Fruit fly (Drosophila melanogaster) whole organism, prepupa: ENCODE results near the gene RpS6.

ENCODE experiments used
- Blimp-1 ChIP-seq: fragments of 200-800 bp; sonication (Bioruptor generic); optimal IDR thresholded peaks from 3 replicates; lab custom pipeline; 2017; ENCODE audit warnings: missing biosample characterization, missing genetic modification characterization, mild to moderate bottlenecking, moderate library complexity, missing genetic modification reagents
- CG10669 ChIP-seq: fragments of 200-800 bp; sonication (Bioruptor generic); optimal IDR thresholded peaks from 3 replicates; lab custom pipeline; 2018; ENCODE audit warnings: missing biosample characterization, mild to moderate bottlenecking, missing genetic modification characterization, moderate library complexity
- CG11294 ChIP-seq: fragments of 200-800 bp; sonication (Bioruptor generic); IDR thresholded peaks from 2 replicates; pipeline ENCODE4 v1.3.6; 2022; ENCODE audit warnings: missing biosample characterization, missing genetic modification characterization
- CG11762 ChIP-seq: fragments of 200-800 bp; sonication (Bioruptor generic); optimal IDR thresholded peaks from 3 replicates; lab custom pipeline; 2016; ENCODE audit warnings: missing biosample characterization, missing genetic modification characterization; ENCODE audit not compliant: insufficient read depth
- CG11902 ChIP-seq: fragments of 200-800 bp; sonication (Bioruptor generic); optimal IDR thresholded peaks from 3 replicates; lab custom pipeline; 2016; ENCODE audit warnings: missing biosample characterization, missing genetic modification characterization
- CG15336 ChIP-seq: fragments of 200-800 bp; sonication (Bioruptor generic); IDR thresholded peaks from 2 replicates; pipeline ENCODE4 v1.3.6; 2022; ENCODE audit warnings: missing biosample characterization, missing genetic modification characterization
- CG1621 ChIP-seq: fragments of 200-800 bp; sonication (Bioruptor generic); optimal IDR thresholded peaks from 3 replicates; lab custom pipeline; 2018; ENCODE audit warnings: missing biosample characterization, mild to moderate bottlenecking, missing genetic modification characterization
- CG16779 ChIP-seq: fragments of 200-800 bp; sonication (Bioruptor generic); optimal IDR thresholded peaks from 3 replicates; lab custom pipeline; 2017; ENCODE audit warnings: missing biosample characterization, mild to moderate bottlenecking, missing genetic modification characterization
- CG3032 ChIP-seq: fragments of 200-800 bp; optimal IDR thresholded peaks from 2 replicates; lab custom pipeline; 2019; ENCODE audit warnings: missing biosample characterization, mild to moderate bottlenecking, missing genetic modification characterization, moderate library complexity
- CG3919 ChIP-seq: fragments of 200-800 bp; sonication (Bioruptor generic); optimal IDR thresholded peaks from 3 replicates; lab custom pipeline; 2016; ENCODE audit warnings: missing biosample characterization, missing genetic modification characterization
- CG6163 ChIP-seq: fragments of 200-800 bp; sonication (Bioruptor generic); IDR thresholded peaks from 3 replicates; pipeline ENCODE4 v1.3.6; 2022; ENCODE audit warnings: missing biosample characterization, missing genetic modification characterization
- CG6276 ChIP-seq: fragments of 200-800 bp; sonication (Bioruptor generic); optimal IDR thresholded peaks from 2 replicates; lab custom pipeline; 2017; ENCODE audit warnings: missing biosample characterization, mild to moderate bottlenecking, missing genetic modification characterization
- CG6792 ChIP-seq: fragments of 200-800 bp; sonication (Bioruptor generic); optimal IDR thresholded peaks from 3 replicates; lab custom pipeline; 2016; ENCODE audit warnings: missing biosample characterization, missing genetic modification characterization
- CG6808 ChIP-seq: fragments of 200-800 bp; sonication (Bioruptor generic); optimal IDR thresholded peaks from 3 replicates; lab custom pipeline; 2017; ENCODE audit warnings: missing biosample characterization, missing genetic modification characterization, mild to moderate bottlenecking, moderate library complexity, missing genetic modification reagents
- CG6854 ChIP-seq: fragments of 200-800 bp; sonication (Bioruptor generic); optimal IDR thresholded peaks from 2 replicates; lab custom pipeline; 2017; ENCODE audit warnings: missing biosample characterization, mild to moderate bottlenecking, missing genetic modification characterization
- CG7368 ChIP-seq: fragments of 200-800 bp; sonication (Bioruptor generic); optimal IDR thresholded peaks from 3 replicates; lab custom pipeline; 2016; ENCODE audit warnings: missing biosample characterization, missing genetic modification characterization
- CG8119 ChIP-seq: fragments of 200-800 bp; sonication (Bioruptor generic); IDR thresholded peaks from 3 replicates; pipeline ENCODE4 v1.3.6; 2022; ENCODE audit warnings: missing biosample characterization, missing genetic modification characterization
- CG8319 ChIP-seq: fragments of 200-800 bp; sonication (Bioruptor generic); optimal IDR thresholded peaks from 3 replicates; lab custom pipeline; 2016; ENCODE audit warnings: missing biosample characterization, missing genetic modification characterization
- CG8632 ChIP-seq: fragments of 200-800 bp; sonication (Bioruptor generic); optimal IDR thresholded peaks from 3 replicates; lab custom pipeline; 2016; ENCODE audit warnings: missing biosample characterization, missing genetic modification characterization
- CG9139 ChIP-seq: fragments of 200-800 bp; sonication (Bioruptor generic); optimal IDR thresholded peaks from 3 replicates; lab custom pipeline; 2017; ENCODE audit warnings: missing biosample characterization, mild to moderate bottlenecking, missing genetic modification characterization
- Eip75B ChIP-seq: fragments of 200-800 bp; sonication (Bioruptor generic); optimal IDR thresholded peaks from 3 replicates; lab custom pipeline; 2016; ENCODE audit warnings: missing biosample characterization, missing genetic modification characterization
- Eip78C ChIP-seq: fragments of 200-800 bp; sonication (Bioruptor generic); peaks from one replicate; lab custom pipeline; 2016; ENCODE audit warnings: missing biosample characterization, missing genetic modification characterization
- Eip93F ChIP-seq: fragments of 200-800 bp; sonication (Bioruptor generic); optimal IDR thresholded peaks from 2 replicates; lab custom pipeline; 2016; ENCODE audit warnings: missing biosample characterization, mild to moderate bottlenecking, missing genetic modification characterization
- Ets21C ChIP-seq: fragments of 200-800 bp; sonication (Bioruptor generic); optimal IDR thresholded peaks from 3 replicates; lab custom pipeline; 2016; ENCODE audit warnings: missing biosample characterization, missing genetic modification characterization
- Ets96B ChIP-seq: fragments of 200-800 bp; optimal IDR thresholded peaks from 2 replicates; lab custom pipeline; 2019; ENCODE audit warnings: missing biosample characterization, mild to moderate bottlenecking, missing genetic modification characterization, moderate library complexity
- Hr38 ChIP-seq: sonication (Bioruptor generic); optimal IDR thresholded peaks from 2 replicates; lab custom pipeline; 2016; ENCODE audit warnings: missing biosample characterization, missing genetic modification characterization
- Hr39 ChIP-seq: fragments of 200-800 bp; sonication (Bioruptor generic); optimal IDR thresholded peaks from 2 replicates; lab custom pipeline; 2016; ENCODE audit warnings: missing biosample characterization, missing genetic modification characterization
- Hr4 ChIP-seq: fragments of 200-800 bp; sonication (Bioruptor generic); optimal IDR thresholded peaks from 3 replicates; lab custom pipeline; 2016; ENCODE audit warnings: missing biosample characterization, missing genetic modification characterization
- Lpt ChIP-seq: fragments of 200-800 bp; sonication (Bioruptor generic); optimal IDR thresholded peaks from 3 replicates; lab custom pipeline; 2016; ENCODE audit warnings: missing biosample characterization, missing genetic modification characterization
- OdsH ChIP-seq: fragments of 200-800 bp; sonication (Bioruptor generic); optimal IDR thresholded peaks from 3 replicates; lab custom pipeline; 2016; ENCODE audit warnings: missing biosample characterization, missing genetic modification characterization
- Smox ChIP-seq: fragments of 200-800 bp; sonication (Bioruptor generic); optimal IDR thresholded peaks from 3 replicates; lab custom pipeline; 2016; ENCODE audit warnings: missing biosample characterization, missing genetic modification characterization
- Sox102F ChIP-seq: fragments of 200-800 bp; sonication (Bioruptor generic); optimal IDR thresholded peaks from 2 replicates; lab custom pipeline; 2016; ENCODE audit warnings: missing biosample characterization, mild to moderate bottlenecking, missing genetic modification characterization
- Sox14 ChIP-seq: fragments of 200-800 bp; sonication (Bioruptor generic); optimal IDR thresholded peaks from 3 replicates; lab custom pipeline; 2016; ENCODE audit warnings: missing biosample characterization, missing genetic modification characterization
- achi ChIP-seq: fragments of 200-800 bp; sonication (Bioruptor generic); optimal IDR thresholded peaks from 3 replicates; lab custom pipeline; 2016; ENCODE audit warnings: missing biosample characterization, missing genetic modification characterization
- acj6 ChIP-seq: fragments of 200-800 bp; sonication (Bioruptor generic); optimal IDR thresholded peaks from 3 replicates; lab custom pipeline; 2016; ENCODE audit warnings: missing biosample characterization, missing genetic modification characterization
- dac ChIP-seq: fragments of 200-800 bp; sonication (Bioruptor generic); optimal IDR thresholded peaks from 2 replicates; lab custom pipeline; 2017; ENCODE audit warnings: missing biosample characterization, mild to moderate bottlenecking, missing genetic modification characterization
- dsx ChIP-seq: fragments of 200-800 bp; optimal IDR thresholded peaks from 3 replicates; lab custom pipeline; 2019; ENCODE audit warnings: missing biosample characterization, mild to moderate bottlenecking, missing genetic modification characterization, moderate library complexity; ENCODE audit not compliant: poor library complexity, severe bottlenecking
- eg ChIP-seq: fragments of 200-800 bp; sonication (Bioruptor generic); IDR thresholded peaks from 3 replicates; pipeline ENCODE4 v1.3.6; 2022; ENCODE audit warnings: missing biosample characterization, missing genetic modification characterization
- fd59A ChIP-seq: fragments of 200-800 bp; sonication (Bioruptor generic); optimal IDR thresholded peaks from 2 replicates; lab custom pipeline; 2017; ENCODE audit warnings: missing biosample characterization, mild to moderate bottlenecking, missing genetic modification characterization, missing genetic modification reagents
- fd85E ChIP-seq: fragments of 200-800 bp; sonication (Bioruptor generic); optimal IDR thresholded peaks from 3 replicates; lab custom pipeline; 2016; ENCODE audit warnings: missing biosample characterization, missing genetic modification characterization
- fkh ChIP-seq: fragments of 200-800 bp; sonication (Bioruptor generic); optimal IDR thresholded peaks from 3 replicates; lab custom pipeline; 2017; ENCODE audit warnings: missing biosample characterization, mild to moderate bottlenecking, missing genetic modification characterization, moderate library complexity
- net ChIP-seq: fragments of 200-800 bp; sonication (Bioruptor generic); optimal IDR thresholded peaks from 3 replicates; lab custom pipeline; 2016; ENCODE audit warnings: missing biosample characterization, missing genetic modification characterization
- pdm3 ChIP-seq: fragments of 200-800 bp; sonication (Bioruptor generic); optimal IDR thresholded peaks from 3 replicates; lab custom pipeline; 2016; ENCODE audit warnings: missing biosample characterization, missing genetic modification characterization
- spab ChIP-seq: fragments of 200-800 bp; sonication (Bioruptor generic); optimal IDR thresholded peaks from 2 replicates; lab custom pipeline; 2017; ENCODE audit warnings: missing biosample characterization, mild to moderate bottlenecking, missing genetic modification characterization, missing genetic modification reagents
- ss ChIP-seq, 2 experiments: fragments of 200-800 bp; sonication (Bioruptor generic); optimal IDR thresholded peaks; 2 replicates in 1 of 2; 3 replicates in 1 of 2; lab custom pipeline; 2017 to 2018; ENCODE audit warnings: mild to moderate bottlenecking in 2 of 2, missing biosample characterization in 2 of 2, missing genetic modification characterization in 2 of 2, moderate library complexity in 1 of 2
- topi ChIP-seq: fragments of 200-800 bp; sonication (Bioruptor generic); optimal IDR thresholded peaks from 3 replicates; lab custom pipeline; 2016; ENCODE audit warnings: missing biosample characterization, missing genetic modification characterization
- vri ChIP-seq: fragments of 200-800 bp; sonication (Bioruptor generic); optimal IDR thresholded peaks from 3 replicates; lab custom pipeline; 2016; ENCODE audit warnings: missing biosample characterization, mild to moderate bottlenecking, missing genetic modification characterization

Gene RpS6

dm6 chrX:7901153-7902038 is at the start of gene RpS6, which contains the start of gene bys (continued):
- TF ChIP-seq CG1621 (tag; lab: Kevin White, UChicago) (peak; percentile 11), CG11902 (GFP tag; lab: Kevin White, UChicago) (no peak), Eip78C (GFP tag; lab: Kevin White, UChicago) (peak; percentile 76), CG6854 (GFP tag; lab: Kevin White, UChicago) (peak; percentile 83), CG16779 (tag; lab: Kevin White, UChicago) (no peak), Ets96B (no peak), Hr38 (GFP tag; lab: Kevin White, UChicago) (no peak), topi (peak; percentile 36), CG6163 (peak; percentile 70), CG6276 (GFP tag; lab: Kevin White, UChicago) (peak; percentile 47), acj6 (GFP tag; lab: Kevin White, UChicago) (peak; percentile 42)

dm6 chrX:7946858-7947313 is 45.8 kb upstream of the RpS6 start, which contains the start of gene orion:
Gene orion (minus strand): TSS chrX:7946908.
- no peak for TF ChIP-seq CG11902 (GFP tag; lab: Kevin White, UChicago)
- TF ChIP-seq Sox102F (GFP tag; lab: Kevin White, UChicago) = no peak
- peak; percentile 92 for TF ChIP-seq Sox14 (GFP tag; lab: Kevin White, UChicago)
- TF ChIP-seq Smox (GFP tag; lab: Kevin White, UChicago) = no peak
- TF ChIP-seq dac (GFP tag; lab: Kevin White, UChicago) = peak; percentile 55
- TF ChIP-seq Eip75B (GFP tag; lab: Kevin White, UChicago) = no peak
- TF ChIP-seq CG9139 = peak; percentile 88
- no peak for TF ChIP-seq Hr39 (GFP tag; lab: Kevin White, UChicago)
- peak; percentile 83 for TF ChIP-seq CG6808 (GFP tag; lab: Kevin White, UChicago)
- TF ChIP-seq CG8632 (GFP tag; lab: Kevin White, UChicago) = peak; percentile 31
- TF ChIP-seq spab (GFP tag; lab: Kevin White, UChicago) = no peak
- TF ChIP-seq Eip93F = no peak
- peak; percentile 9 for TF ChIP-seq CG7368 (GFP tag; lab: Kevin White, UChicago)
- TF ChIP-seq Hr4 (GFP tag; lab: Kevin White, UChicago) = no peak
- TF ChIP-seq CG3919 (GFP tag; lab: Kevin White, UChicago) = no peak
- no peak for TF ChIP-seq fkh (GFP tag; lab: Kevin White, UChicago)
- TF ChIP-seq CG8319 = no peak
- no peak for TF ChIP-seq CG10669
- TF ChIP-seq fd59A (GFP tag; lab: Kevin White, UChicago) = peak; percentile 32
- peak; percentile 59 for TF ChIP-seq Lpt (GFP tag; lab: Kevin White, UChicago)
- TF ChIP-seq CG11762 = peak; percentile 8
- TF ChIP-seq fd85E (GFP tag; lab: Kevin White, UChicago) = no peak
- peak; percentile 25 for TF ChIP-seq vri (GFP tag; lab: Kevin White, UChicago)
- peak; percentile 71 for TF ChIP-seq Ets96B
- peak; percentile 73 for TF ChIP-seq CG8119 (GFP tag; lab: Robert Waterston, UW)
- TF ChIP-seq CG15336 (GFP tag; lab: Robert Waterston, UW) = peak; percentile 59; the same call in 1 of the 2 replicates
- TF ChIP-seq acj6 (GFP tag; lab: Kevin White, UChicago) = no peak
- TF ChIP-seq CG1621 (tag; lab: Kevin White, UChicago) = peak; percentile 87
- TF ChIP-seq CG6276 (GFP tag; lab: Kevin White, UChicago) = no peak
- peak; percentile 83 for TF ChIP-seq CG16779 (tag; lab: Kevin White, UChicago)
- TF ChIP-seq OdsH (GFP tag; lab: Kevin White, UChicago) = no peak
- peak; percentile 4 for TF ChIP-seq CG6792 (GFP tag; lab: Kevin White, UChicago)
- TF ChIP-seq CG6163 = peak; percentile 86
- TF ChIP-seq net (GFP tag; lab: Kevin White, UChicago) = no peak
- no peak for TF ChIP-seq Blimp-1 (GFP tag; lab: Kevin White, UChicago)
- TF ChIP-seq CG3032 (tag; lab: Kevin White, UChicago) = peak; percentile 64
- TF ChIP-seq Ets21C = no peak
- TF ChIP-seq dsx = peak; percentile 87
- no peak for TF ChIP-seq pdm3 (GFP tag; lab: Kevin White, UChicago)
- TF ChIP-seq eg = peak; percentile 81
- no peak for TF ChIP-seq CG11294 (GFP tag; lab: Robert Waterston, UW)
- peak; percentile 47 for TF ChIP-seq achi (GFP tag; lab: Kevin White, UChicago)
- peak; percentile 93 to 94 for TF ChIP-seq ss (GFP tag; optimal IDR thresholded peaks at IDR 0.05; lab: Kevin White, UChicago)
